Fruit fly (Drosophila melanogaster): ENCODE data around the gene Usp5.

The Usp5 gene

dm6 chr3L:3111127-3111526 is 37.0 kb downstream of the Usp5 start, which contains the start of gene CG45066:
TSS of gene CG45066 (minus strand) at chr3L:3111227.
- no peak for TF ChIP-seq cnc (optimal IDR thresholded peaks at IDR 0.05)
- TF ChIP-seq CG33017 (tag; optimal IDR thresholded peaks at IDR 0.05) = no peak
- TF ChIP-seq CG11617 (GFP tag; optimal IDR thresholded peaks at IDR 0.05) = no peak
- no peak for TF ChIP-seq Crg-1 (GFP tag; optimal IDR thresholded peaks at IDR 0.05)
- TF ChIP-seq Hr96 (GFP tag; optimal IDR thresholded peaks at IDR 0.05) = no peak
- TF ChIP-seq CG14711 (tag; optimal IDR thresholded peaks at IDR 0.05) = no peak
- TF ChIP-seq tj (GFP tag; optimal IDR thresholded peaks at IDR 0.05) = no peak
- TF ChIP-seq cic (GFP tag; optimal IDR thresholded peaks at IDR 0.05) = no peak
- TF ChIP-seq CG5204 (GFP tag; optimal IDR thresholded peaks at IDR 0.05) = no peak
- no peak for TF ChIP-seq pad (GFP tag; optimal IDR thresholded peaks at IDR 0.05)
- TF ChIP-seq CG12768 (GFP tag; optimal IDR thresholded peaks at IDR 0.05) = no peak
- no peak for TF ChIP-seq Mnt (GFP tag; optimal IDR thresholded peaks at IDR 0.05)
- TF ChIP-seq toe (GFP tag; optimal IDR thresholded peaks at IDR 0.05) = no peak
- no peak for TF ChIP-seq ovo (GFP tag; optimal IDR thresholded peaks at IDR 0.05)
- TF ChIP-seq CG7101 (tag; optimal IDR thresholded peaks at IDR 0.05) = no peak
- no peak for TF ChIP-seq kay (GFP tag; ENCODE audit: borderline replicate concordance)

- TF ChIP-seq Mnt (GFP tag; optimal IDR thresholded peaks at IDR 0.05) (no peak), kay (GFP tag; ENCODE audit: borderline replicate concordance) (no peak)
Observed at dm6 chr3L:3109417-3110090, 38.6 kb downstream of the Usp5 start.

- no peak for TF ChIP-seq Mnt (GFP tag; optimal IDR thresholded peaks at IDR 0.05)
- TF ChIP-seq CG12768 (GFP tag; optimal IDR thresholded peaks at IDR 0.05) = no peak
- TF ChIP-seq Crg-1 (GFP tag; optimal IDR thresholded peaks at IDR 0.05) = no peak
- TF ChIP-seq Hr96 (GFP tag; optimal IDR thresholded peaks at IDR 0.05) = no peak
- TF ChIP-seq CG7101 (tag; optimal IDR thresholded peaks at IDR 0.05) = no peak
- TF ChIP-seq cnc (optimal IDR thresholded peaks at IDR 0.05) = no peak
Observed at dm6 chr3L:3108964-3109363, 39.2 kb downstream of the Usp5 start.

- no peak for TF ChIP-seq Mnt (GFP tag; optimal IDR thresholded peaks at IDR 0.05)
- no peak for TF ChIP-seq CG7101 (tag; optimal IDR thresholded peaks at IDR 0.05)
- no peak for TF ChIP-seq CG11617 (GFP tag; optimal IDR thresholded peaks at IDR 0.05)
- no peak for TF ChIP-seq toe (GFP tag; optimal IDR thresholded peaks at IDR 0.05)
- TF ChIP-seq CG33017 (tag; optimal IDR thresholded peaks at IDR 0.05) = no peak
- TF ChIP-seq Clk (GFP tag; optimal IDR thresholded peaks at IDR 0.05) = no peak
- TF ChIP-seq kay (GFP tag; ENCODE audit: borderline replicate concordance) = no peak
- no peak for TF ChIP-seq CG5204 (GFP tag; optimal IDR thresholded peaks at IDR 0.05)
- TF ChIP-seq cic (GFP tag; optimal IDR thresholded peaks at IDR 0.05) = no peak
- no peak for TF ChIP-seq ovo (GFP tag; optimal IDR thresholded peaks at IDR 0.05)
- no peak for TF ChIP-seq tj (GFP tag; optimal IDR thresholded peaks at IDR 0.05)
Observed at dm6 chr3L:3108040-3108615, 40.0 kb downstream of the Usp5 start.

dm6 chr3L:3106908-3107821 is 41.0 kb downstream of the Usp5 start, which contains the start of gene Cht7:
TSS of gene Cht7 (minus strand) at chr3L:3106958.
- TF ChIP-seq Clk (GFP tag; optimal IDR thresholded peaks at IDR 0.05) (no peak), CG5204 (GFP tag; optimal IDR thresholded peaks at IDR 0.05) (peak; percentile 43)

- TF ChIP-seq Crg-1 (GFP tag; optimal IDR thresholded peaks at IDR 0.05) (no peak), Mnt (GFP tag; optimal IDR thresholded peaks at IDR 0.05) (no peak), Hr96 (GFP tag; optimal IDR thresholded peaks at IDR 0.05) (no peak), CG7045 (GFP tag; optimal IDR thresholded peaks at IDR 0.05) (no peak), CG7101 (tag; optimal IDR thresholded peaks at IDR 0.05) (no peak), cnc (optimal IDR thresholded peaks at IDR 0.05) (no peak), CG33017 (tag; optimal IDR thresholded peaks at IDR 0.05) (no peak), pad (GFP tag; optimal IDR thresholded peaks at IDR 0.05) (no peak), CG12768 (GFP tag; optimal IDR thresholded peaks at IDR 0.05) (no peak), Clk (GFP tag; optimal IDR thresholded peaks at IDR 0.05) (no peak), CG14711 (tag; optimal IDR thresholded peaks at IDR 0.05) (no peak), kay (GFP tag; ENCODE audit: borderline replicate concordance) (no peak), toe (GFP tag; optimal IDR thresholded peaks at IDR 0.05) (no peak), CG11617 (GFP tag; optimal IDR thresholded peaks at IDR 0.05) (no peak), cic (GFP tag; optimal IDR thresholded peaks at IDR 0.05) (no peak), bab1 (GFP tag; optimal IDR thresholded peaks at IDR 0.05) (no peak), tj (GFP tag; optimal IDR thresholded peaks at IDR 0.05) (no peak)
Observed at dm6 chr3L:3106146-3106545, 42.0 kb downstream of the Usp5 start.

dm6 chr3L:3105531-3105930 is 42.6 kb downstream of the Usp5 start:
- TF ChIP-seq cnc (optimal IDR thresholded peaks at IDR 0.05) = no peak
- no peak for TF ChIP-seq Clk (GFP tag; optimal IDR thresholded peaks at IDR 0.05)
- no peak for TF ChIP-seq CG7045 (GFP tag; optimal IDR thresholded peaks at IDR 0.05)
- TF ChIP-seq ovo (GFP tag; optimal IDR thresholded peaks at IDR 0.05) = no peak
